Worm (Caenorhabditis elegans) whole organism, L3 larva: ENCODE measurements around the gene sip-1.

Experiments
- ZK546.5 ChIP-seq: sonication (generic microtip); optimal IDR thresholded peaks from 2 replicates; lab custom pipeline; 2017; ENCODE audit warnings: missing biosample characterization, missing genetic modification characterization
- ama-1 ChIP-seq: fragments of 150-350 bp; optimal IDR thresholded peaks from 2 replicates; lab custom pipeline; 2018
- elt-1 ChIP-seq: fragments of 150-350 bp; optimal IDR thresholded peaks from 2 replicates; lab custom pipeline; 2014; ENCODE audit warnings: missing biosample characterization, missing genetic modification characterization
- elt-2 ChIP-seq: sonication (generic microtip); optimal IDR thresholded peaks from 2 replicates; lab custom pipeline; 2016; ENCODE audit warnings: missing genetic modification reagents, mild to moderate bottlenecking, missing genetic modification characterization, missing compliant biosample characterization
- mdl-1 ChIP-seq: fragments of 150-350 bp; optimal IDR thresholded peaks from 2 replicates; lab custom pipeline; 2014; ENCODE audit warnings: missing biosample characterization, missing genetic modification characterization
- nhr-28 ChIP-seq: fragments of 150-350 bp; optimal IDR thresholded peaks from 2 replicates; lab custom pipeline; 2014; ENCODE audit warnings: missing biosample characterization, missing genetic modification characterization
- pqm-1 ChIP-seq: fragments of 150-350 bp; optimal IDR thresholded peaks from 2 replicates; lab custom pipeline; 2017; ENCODE audit warnings: missing biosample characterization, missing genetic modification characterization, inconsistent platforms
- skn-1 ChIP-seq: fragments of 150-350 bp; optimal IDR thresholded peaks from 2 replicates; lab custom pipeline; 2014; ENCODE audit warnings: missing biosample characterization, missing genetic modification characterization

DNA sequence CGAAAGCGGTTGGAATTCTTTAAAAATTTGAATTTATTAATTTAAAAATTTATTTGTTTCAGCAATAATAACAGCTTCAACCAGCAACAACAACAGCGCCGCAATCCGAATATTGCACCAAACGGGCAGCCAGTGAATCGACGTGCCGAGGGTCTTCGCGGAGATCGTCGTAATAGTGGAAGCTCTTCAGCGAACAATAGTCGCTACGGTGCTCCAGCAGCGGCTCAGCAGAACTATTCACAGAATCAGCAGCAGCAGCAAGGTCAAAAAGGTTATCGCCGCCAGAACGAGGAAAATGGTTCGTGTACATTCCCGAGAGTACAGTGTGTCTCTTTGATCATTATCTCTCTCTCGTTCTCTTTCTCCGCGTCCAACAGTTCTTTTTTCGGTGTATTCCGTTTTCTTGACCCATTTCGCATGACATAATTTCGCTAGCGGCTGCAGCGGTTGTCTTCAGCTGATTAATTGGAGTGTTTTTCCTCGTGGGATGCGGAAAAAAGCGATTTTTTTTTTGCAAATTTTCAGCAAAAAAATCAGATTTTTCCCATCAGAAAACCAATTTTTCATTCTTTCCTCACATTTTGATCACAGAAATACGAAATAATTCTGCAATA is 43.6 kb downstream of the sip-1 start:
- TF ChIP-seq ama-1, result no peak
- TF ChIP-seq skn-1 (tag; lab: Kevin White, UChicago), result no peak
- TF ChIP-seq elt-2 (tag; lab: Kevin White, UChicago), result no peak
- TF ChIP-seq nhr-28 (tag; lab: Kevin White, UChicago), result no peak
- no peak for TF ChIP-seq ZK546.5
- no peak for TF ChIP-seq elt-1 (tag; lab: Kevin White, UChicago)
- no peak for TF ChIP-seq mdl-1 (tag; lab: Kevin White, UChicago)
- no peak for TF ChIP-seq pqm-1
